Fruit fly (Drosophila melanogaster) whole organism, embryonic: ENCODE measurements around the gene snky.

Experiments used
- Adf1 ChIP-seq: fragments of 200-800 bp; sonication (Bioruptor generic); IDR thresholded peaks from 2 replicates; pipeline ENCODE4 v1.3.6; 2022; ENCODE audit warnings: missing biosample characterization, missing genetic modification characterization
- Bteb2 ChIP-seq: fragments of 200-800 bp; sonication (Bioruptor generic); optimal IDR thresholded peaks from 2 replicates; lab custom pipeline; 2016; ENCODE audit warnings: missing biosample characterization, missing genetic modification characterization
- CG10462 ChIP-seq: fragments of 200-800 bp; sonication (Bioruptor generic); optimal IDR thresholded peaks from 2 replicates; lab custom pipeline; 2016; ENCODE audit warnings: missing biosample characterization, missing genetic modification characterization
- CG11093 ChIP-seq: fragments of 200-800 bp; sonication (Bioruptor generic); IDR thresholded peaks from 3 replicates; pipeline ENCODE4 v1.3.6; 2022; ENCODE audit warnings: missing biosample characterization, missing genetic modification characterization
- CG11504 ChIP-seq: fragments of 200-800 bp; sonication (Bioruptor generic); optimal IDR thresholded peaks from 3 replicates; lab custom pipeline; 2019; ENCODE audit warnings: missing biosample characterization, mild to moderate bottlenecking, missing genetic modification characterization, moderate library complexity
- CG12219 ChIP-seq: fragments of 200-800 bp; sonication (Bioruptor generic); optimal IDR thresholded peaks from 3 replicates; lab custom pipeline; 2018; ENCODE audit warnings: missing biosample characterization, mild to moderate bottlenecking, missing genetic modification characterization
- CG12391 ChIP-seq: fragments of 200-800 bp; sonication (Bioruptor generic); optimal IDR thresholded peaks from 3 replicates; lab custom pipeline; 2018; ENCODE audit warnings: missing biosample characterization, mild to moderate bottlenecking, missing genetic modification characterization, moderate library complexity
- CG13296 ChIP-seq: fragments of 200-800 bp; sonication (Bioruptor generic); optimal IDR thresholded peaks from 3 replicates; lab custom pipeline; 2018; ENCODE audit warnings: missing biosample characterization, mild to moderate bottlenecking, missing genetic modification characterization
- CG14441 ChIP-seq: fragments of 200-800 bp; sonication (Bioruptor generic); IDR thresholded peaks from 2 replicates; pipeline ENCODE4 v1.3.6; 2022; ENCODE audit warnings: missing biosample characterization, missing genetic modification characterization
- CG17361 ChIP-seq: fragments of 200-800 bp; sonication (Bioruptor generic); IDR thresholded peaks from 3 replicates; pipeline ENCODE4 v1.3.6; 2022; ENCODE audit warnings: missing biosample characterization, missing genetic modification characterization
- CG1832 ChIP-seq: fragments of 200-800 bp; sonication (Bioruptor generic); optimal IDR thresholded peaks from 2 replicates; lab custom pipeline; 2017; ENCODE audit warnings: missing biosample characterization, mild to moderate bottlenecking, missing genetic modification characterization, inconsistent platforms
- CG2875 ChIP-seq: fragments of 200-800 bp; sonication (Bioruptor generic); optimal IDR thresholded peaks from 2 replicates; lab custom pipeline; 2017; ENCODE audit warnings: missing biosample characterization, mild to moderate bottlenecking, missing genetic modification characterization, missing genetic modification reagents
- CG30020 ChIP-seq: fragments of 200-800 bp; optimal IDR thresholded peaks from 2 replicates; lab custom pipeline; 2019; ENCODE audit warnings: missing biosample characterization, mild to moderate bottlenecking, missing genetic modification characterization, moderate library complexity
- CG30403 ChIP-seq: fragments of 200-800 bp; sonication (Bioruptor generic); optimal IDR thresholded peaks from 3 replicates; lab custom pipeline; 2016; ENCODE audit warnings: missing biosample characterization, missing genetic modification characterization
- CG3065 ChIP-seq: fragments of 200-800 bp; sonication (Bioruptor generic); optimal IDR thresholded peaks from 2 replicates; lab custom pipeline; 2016; ENCODE audit warnings: missing biosample characterization, missing genetic modification characterization
- CG3995 ChIP-seq: fragments of 200-800 bp; sonication (Bioruptor generic); optimal IDR thresholded peaks from 3 replicates; lab custom pipeline; 2016; ENCODE audit warnings: missing biosample characterization, missing genetic modification characterization
- CG4360 ChIP-seq: fragments of 200-800 bp; sonication (Bioruptor generic); IDR thresholded peaks from 2 replicates; pipeline ENCODE4 v1.3.6; 2022; ENCODE audit warnings: missing biosample characterization, missing genetic modification characterization
- CG6175 ChIP-seq: fragments of 200-800 bp; sonication (Bioruptor generic); IDR thresholded peaks from 3 replicates; pipeline ENCODE4 v1.3.6; 2022; ENCODE audit warnings: missing biosample characterization, missing genetic modification characterization
- CG6272 ChIP-seq: fragments of 200-800 bp; sonication (Bioruptor generic); IDR thresholded peaks from 2 replicates; pipeline ENCODE4 v1.3.6; 2022; ENCODE audit warnings: missing biosample characterization, missing genetic modification characterization
- CG6689 ChIP-seq: fragments of 200-800 bp; sonication (Bioruptor generic); IDR thresholded peaks from 2 replicates; pipeline ENCODE4 v1.3.6; 2022; ENCODE audit warnings: missing biosample characterization, missing genetic modification characterization
- CG8281 ChIP-seq: fragments of 200-800 bp; sonication (Bioruptor generic); optimal IDR thresholded peaks from 2 replicates; lab custom pipeline; 2018; ENCODE audit warnings: missing biosample characterization, mild to moderate bottlenecking, missing genetic modification characterization, moderate library complexity
- CG8388 ChIP-seq: fragments of 200-800 bp; sonication (Bioruptor generic); optimal IDR thresholded peaks from 2 replicates; lab custom pipeline; 2019; ENCODE audit warnings: missing biosample characterization, mild to moderate bottlenecking, missing genetic modification characterization, moderate library complexity
- CG8478 ChIP-seq: fragments of >200 bp; optimal IDR thresholded peaks from 2 replicates; lab custom pipeline; 2018
- CG9609 ChIP-seq: fragments of 200-800 bp; sonication (Bioruptor generic); optimal IDR thresholded peaks from 3 replicates; lab custom pipeline; 2016; ENCODE audit warnings: missing biosample characterization, missing genetic modification characterization
- D19A ChIP-seq: fragments of 200-800 bp; optimal IDR thresholded peaks from 3 replicates; lab custom pipeline; 2019; ENCODE audit warnings: missing biosample characterization, mild to moderate bottlenecking, missing genetic modification characterization, moderate library complexity
- HHEX ChIP-seq: fragments of 200-800 bp; sonication (Bioruptor generic); optimal IDR thresholded peaks from 3 replicates; lab custom pipeline; 2017; ENCODE audit warnings: missing biosample characterization, mild to moderate bottlenecking, missing genetic modification characterization, missing genetic modification reagents
- HLH54F ChIP-seq: fragments of 200-800 bp; sonication (Bioruptor generic); optimal IDR thresholded peaks from 3 replicates; lab custom pipeline; 2016; ENCODE audit warnings: missing biosample characterization, missing genetic modification characterization
- Myb ChIP-seq: fragments of 200-800 bp; sonication (Bioruptor generic); optimal IDR thresholded peaks from 2 replicates; lab custom pipeline; 2016; ENCODE audit warnings: missing biosample characterization, missing genetic modification characterization
- Sox102F ChIP-seq: fragments of 200-800 bp; sonication (Bioruptor generic); optimal IDR thresholded peaks from 2 replicates; lab custom pipeline; 2018; ENCODE audit warnings: missing biosample characterization, mild to moderate bottlenecking, missing genetic modification characterization, moderate library complexity
- caup ChIP-seq: fragments of 200-800 bp; sonication (Bioruptor generic); optimal IDR thresholded peaks from 3 replicates; lab custom pipeline; 2017; ENCODE audit warnings: missing biosample characterization, mild to moderate bottlenecking, missing genetic modification characterization, moderate library complexity; ENCODE audit not compliant: severe bottlenecking
- chinmo ChIP-seq: fragments of 200-800 bp; sonication (Bioruptor generic); IDR thresholded peaks from 4 replicates; pipeline ENCODE4 v1.3.6; 2022; ENCODE audit warnings: missing biosample characterization, missing genetic modification characterization; ENCODE audit not compliant: partially characterized antibody
- crol ChIP-seq: fragments of 200-800 bp; sonication (Bioruptor generic); IDR thresholded peaks from 2 replicates; pipeline ENCODE4 v1.3.6; 2022; ENCODE audit warnings: missing biosample characterization, missing genetic modification characterization
- dmrt11E ChIP-seq: fragments of 200-800 bp; sonication (Bioruptor generic); optimal IDR thresholded peaks from 3 replicates; lab custom pipeline; 2018; ENCODE audit warnings: missing biosample characterization, mild to moderate bottlenecking, missing genetic modification characterization, moderate library complexity
- fd64A ChIP-seq: fragments of 200-800 bp; sonication (Bioruptor generic); optimal IDR thresholded peaks from 3 replicates; lab custom pipeline; 2018; ENCODE audit warnings: missing biosample characterization, mild to moderate bottlenecking, missing genetic modification characterization
- fd96Cb ChIP-seq: fragments of 200-800 bp; sonication (Bioruptor generic); optimal IDR thresholded peaks from 2 replicates; lab custom pipeline; 2018; ENCODE audit warnings: missing biosample characterization, mild to moderate bottlenecking, missing genetic modification characterization, moderate library complexity
- ind ChIP-seq: fragments of 200-800 bp; sonication (Bioruptor generic); optimal IDR thresholded peaks from 3 replicates; lab custom pipeline; 2016; ENCODE audit warnings: missing biosample characterization, missing genetic modification characterization
- pan ChIP-seq, 4 experiments: fragments of >200 bp in 3 of 4; fragments of 200-800 bp in 1 of 4; sonication (Bioruptor generic) in 1 of 4; optimal IDR thresholded peaks in 3 of 4; IDR thresholded peaks in 1 of 4; 2 replicates each; pipeline versions ENCODE4 v1.3.6 to Lab custom; 2017 to 2022; ENCODE audit warnings: missing biosample characterization in 2 of 4, missing genetic modification characterization in 2 of 4, mixed read lengths in 1 of 4
- peb ChIP-seq: fragments of 200-800 bp; sonication (Bioruptor generic); IDR thresholded peaks from 2 replicates; pipeline ENCODE4 v1.3.6; 2022; ENCODE audit warnings: missing biosample characterization, missing genetic modification characterization
- prd ChIP-seq, 3 experiments: fragments of >200 bp in 2 of 3; fragments of 200-800 bp in 1 of 3; sonication (Bioruptor generic) in 1 of 3; optimal IDR thresholded peaks in 2 of 3; IDR thresholded peaks in 1 of 3; 2 replicates in 2 of 3; 3 replicates in 1 of 3; pipeline versions ENCODE4 v1.3.6 to Lab custom; 2017 to 2022; ENCODE audit warnings: missing biosample characterization in 1 of 3, missing genetic modification characterization in 1 of 3
- scrt ChIP-seq: fragments of 200-800 bp; sonication (Bioruptor generic); optimal IDR thresholded peaks from 2 replicates; lab custom pipeline; 2018; ENCODE audit warnings: missing biosample characterization, mild to moderate bottlenecking, missing genetic modification characterization, moderate library complexity
- slp2 ChIP-seq: fragments of 200-800 bp; sonication (Bioruptor generic); optimal IDR thresholded peaks from 2 replicates; lab custom pipeline; 2016; ENCODE audit warnings: missing biosample characterization, missing genetic modification characterization
- sr ChIP-seq: fragments of 200-800 bp; sonication (Bioruptor generic); IDR thresholded peaks from 3 replicates; pipeline ENCODE4 v1.3.6; 2022; ENCODE audit warnings: missing biosample characterization, missing genetic modification characterization
- sug ChIP-seq: fragments of 200-800 bp; optimal IDR thresholded peaks from 2 replicates; lab custom pipeline; 2019; ENCODE audit warnings: missing biosample characterization, mild to moderate bottlenecking, missing genetic modification characterization, moderate library complexity
- tin ChIP-seq: fragments of 200-800 bp; sonication (Bioruptor generic); optimal IDR thresholded peaks from 3 replicates; lab custom pipeline; 2016; ENCODE audit warnings: missing biosample characterization, missing genetic modification characterization
- tna ChIP-seq: fragments of 200-800 bp; sonication (Bioruptor generic); IDR thresholded peaks from 2 replicates; pipeline ENCODE4 v1.3.6; 2022; ENCODE audit warnings: missing biosample characterization, missing genetic modification characterization; ENCODE audit not compliant: partially characterized antibody
- tx ChIP-seq: fragments of 200-800 bp; sonication (Bioruptor generic); optimal IDR thresholded peaks from 2 replicates; lab custom pipeline; 2016; ENCODE audit warnings: missing biosample characterization, missing genetic modification characterization
- vvl ChIP-seq: fragments of 200-800 bp; sonication (Bioruptor generic); IDR thresholded peaks from 2 replicates; pipeline ENCODE4 v1.3.6; 2022; ENCODE audit warnings: missing biosample characterization, missing genetic modification characterization
- zen2 ChIP-seq: fragments of 200-800 bp; sonication (Bioruptor generic); IDR thresholded peaks from 3 replicates; pipeline ENCODE4 v1.3.6; 2022; ENCODE audit warnings: missing biosample characterization, missing genetic modification characterization; ENCODE audit not compliant: partially characterized antibody

snky gene

DNA sequence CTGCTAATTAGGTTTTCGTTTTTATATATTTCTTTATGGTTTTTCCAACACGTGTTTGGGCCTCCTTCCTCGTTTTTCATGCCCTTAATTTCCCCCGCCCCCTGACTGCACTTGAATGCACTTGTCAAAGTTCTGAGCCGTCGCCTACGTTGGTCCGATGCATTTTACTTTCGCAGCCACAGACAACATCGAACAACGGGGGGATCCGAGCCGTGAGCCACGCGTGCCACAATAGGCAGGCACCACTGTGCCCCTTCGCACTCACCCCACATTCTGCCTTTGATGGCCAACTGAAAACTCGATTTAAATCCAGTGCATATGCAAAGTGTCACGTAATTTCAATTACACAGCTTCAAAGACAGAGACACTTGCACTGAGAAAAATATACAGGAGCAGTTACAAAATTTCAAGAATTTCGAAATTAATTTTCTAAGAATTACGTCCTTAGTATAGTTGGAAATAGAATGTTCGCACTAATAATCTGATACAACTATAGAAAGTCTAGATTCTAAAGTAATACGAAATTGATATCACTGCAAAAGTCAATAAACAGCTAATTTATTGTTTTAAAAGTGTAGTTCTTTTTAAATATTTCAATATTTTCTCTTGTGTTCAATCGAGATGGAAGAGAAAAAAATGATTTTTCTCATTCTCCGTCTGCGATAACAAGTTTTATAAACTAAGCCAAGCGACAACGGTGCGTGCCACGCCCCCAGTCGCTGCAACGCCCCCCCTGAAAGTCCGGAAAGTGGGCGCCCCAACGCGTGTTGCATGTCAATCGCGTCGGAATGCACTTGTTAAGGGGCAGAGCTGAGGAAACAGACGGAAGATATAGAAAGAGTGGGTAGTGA is 40.5 kb downstream of the snky start (continued):
- TF ChIP-seq CG12391 (tag; lab: Kevin White, UChicago) (peak; percentile 24), crol (GFP tag; lab: Robert Waterston, UW) (peak; percentile 16; the same call in 1 of the 2 replicates), D19A (no peak), CG14441 (GFP tag; lab: Robert Waterston, UW) (no peak), caup (GFP tag; lab: Kevin White, UChicago) (no peak), sr (peak; percentile 68; the same call in 2 of the 3 replicates), sug (tag; lab: Kevin White, UChicago) (no peak), CG9609 (GFP tag; lab: Kevin White, UChicago) (no peak), CG30020 (no peak), CG11093 (GFP tag; lab: Robert Waterston, UW) (no peak), zen2 (GFP tag; lab: Robert Waterston, UW) (no peak), prd (optimal IDR thresholded peaks at IDR 0.05; lab: Kevin White, UChicago) (no peak), prd (GFP tag; IDR thresholded peaks at IDR 0.05; lab: Robert Waterston, UW) (peak; percentile 7; the same call in 1 of the 3 replicates), CG13296 (GFP tag; lab: Kevin White, UChicago) (no peak), HHEX (GFP tag; lab: Kevin White, UChicago) (no peak), CG6272 (GFP tag; lab: Robert Waterston, UW) (no peak), CG3065 (GFP tag; lab: Kevin White, UChicago) (no peak), HLH54F (GFP tag; lab: Kevin White, UChicago) (no peak), CG8478 (no peak), CG17361 (0 out of 3 replicates have a peak, but pooled peaks have one; percentile 34), CG30403 (GFP tag; lab: Kevin White, UChicago) (no peak), slp2 (GFP tag; lab: Kevin White, UChicago) (no peak), tna (GFP tag; lab: Robert Waterston, UW) (no peak), CG11504 (peak; percentile 27), chinmo (GFP tag; lab: Robert Waterston, UW) (0 out of 4 replicates have a peak, but pooled peaks have one; percentile 16), CG4360 (GFP tag; lab: Robert Waterston, UW) (no peak), CG8281 (tag; lab: Kevin White, UChicago) (no peak), dmrt11E (tag; lab: Kevin White, UChicago) (peak; percentile 52), Adf1 (GFP tag; lab: Robert Waterston, UW) (no peak), Sox102F (peak; percentile 3), CG1832 (no peak), CG6689 (GFP tag; lab: Robert Waterston, UW) (no peak), CG6175 (no peak), vvl (GFP tag; lab: Robert Waterston, UW) (peak; percentile 7; the same call in 1 of the 2 replicates), scrt (GFP tag; lab: Kevin White, UChicago) (no peak), ind (GFP tag; lab: Kevin White, UChicago) (no peak), Myb (GFP tag; lab: Kevin White, UChicago) (no peak), CG12219 (GFP tag; lab: Kevin White, UChicago) (no peak), CG3995 (GFP tag; lab: Kevin White, UChicago) (no peak), pan (optimal IDR thresholded peaks at IDR 0.05; lab: Kevin White, UChicago) (no peak), pan (GFP tag; optimal IDR thresholded peaks at IDR 0.05 in 1 of 2, IDR thresholded peaks at IDR 0.05 in 1 of 2) (no peak), tin (GFP tag; lab: Kevin White, UChicago) (no peak), CG2875 (no peak), fd64A (GFP tag; lab: Kevin White, UChicago) (no peak), CG10462 (GFP tag; lab: Kevin White, UChicago) (no peak), tx (no peak), CG8388 (peak; percentile 2), Bteb2 (GFP tag; lab: Kevin White, UChicago) (no peak), peb (GFP tag; lab: Robert Waterston, UW) (no peak), fd96Cb (tag; lab: Kevin White, UChicago) (peak; percentile 2)
